Fruit fly (Drosophila melanogaster) whole organism, embryonic: ENCODE results near the gene CG6432.
A peak's percentile ranks its signal among the peaks of the same experiment; 100 is the strongest.

Experiments used
- Abd-B ChIP-seq: fragments of 200-800 bp; sonication (Bioruptor generic); optimal IDR thresholded peaks from 2 replicates; lab custom pipeline; 2018; ENCODE audit warnings: missing biosample characterization, mild to moderate bottlenecking, missing genetic modification characterization, moderate library complexity
- Atf3 ChIP-seq: fragments of 200-800 bp; sonication (Bioruptor generic); optimal IDR thresholded peaks from 3 replicates; lab custom pipeline; 2016; ENCODE audit warnings: missing biosample characterization, missing genetic modification characterization
- Bgb ChIP-seq: fragments of 200-800 bp; sonication (Bioruptor generic); IDR thresholded peaks from 2 replicates; pipeline ENCODE4 v1.3.6; 2022; ENCODE audit warnings: missing biosample characterization, missing genetic modification characterization; ENCODE audit not compliant: partially characterized antibody
- Bteb2 ChIP-seq: fragments of 200-800 bp; sonication (Bioruptor generic); optimal IDR thresholded peaks from 2 replicates; lab custom pipeline; 2016; ENCODE audit warnings: missing biosample characterization, missing genetic modification characterization
- CG10543 ChIP-seq: fragments of 200-800 bp; sonication (Bioruptor generic); optimal IDR thresholded peaks from 3 replicates; lab custom pipeline; 2017; ENCODE audit warnings: missing biosample characterization, mild to moderate bottlenecking, missing genetic modification characterization, moderate library complexity
- CG10654 ChIP-seq: fragments of 200-800 bp; sonication (Bioruptor generic); optimal IDR thresholded peaks from 2 replicates; lab custom pipeline; 2016; ENCODE audit warnings: missing biosample characterization, missing genetic modification characterization
- CG11093 ChIP-seq: fragments of 200-800 bp; sonication (Bioruptor generic); IDR thresholded peaks from 3 replicates; pipeline ENCODE4 v1.3.6; 2022; ENCODE audit warnings: missing biosample characterization, missing genetic modification characterization
- CG1233 ChIP-seq: fragments of 200-800 bp; sonication (Bioruptor generic); optimal IDR thresholded peaks from 4 replicates; lab custom pipeline; 2018; ENCODE audit warnings: missing biosample characterization, mild to moderate bottlenecking, missing genetic modification characterization
- CG12659 ChIP-seq: fragments of 200-800 bp; sonication (Bioruptor generic); optimal IDR thresholded peaks from 3 replicates; lab custom pipeline; 2017; ENCODE audit warnings: mild to moderate bottlenecking, missing biosample characterization, missing genetic modification reagents, missing genetic modification characterization
- CG14860 ChIP-seq: fragments of 200-800 bp; sonication (Bioruptor generic); IDR thresholded peaks from 3 replicates; pipeline ENCODE4 v1.3.6; 2022; ENCODE audit warnings: missing biosample characterization, missing genetic modification characterization; ENCODE audit not compliant: partially characterized antibody
- CG15696 ChIP-seq: fragments of 200-800 bp; sonication (Bioruptor generic); optimal IDR thresholded peaks from 2 replicates; lab custom pipeline; 2019; ENCODE audit warnings: missing biosample characterization, mild to moderate bottlenecking, missing genetic modification characterization, moderate library complexity
- CG1792 ChIP-seq: fragments of 200-800 bp; sonication (Bioruptor generic); optimal IDR thresholded peaks from 2 replicates; lab custom pipeline; 2016; ENCODE audit warnings: missing biosample characterization, missing genetic modification characterization
- CG18619 ChIP-seq: fragments of 200-800 bp; sonication (Bioruptor generic); optimal IDR thresholded peaks from 3 replicates; lab custom pipeline; 2017; ENCODE audit warnings: missing biosample characterization, mild to moderate bottlenecking, missing genetic modification characterization
- CG2129 ChIP-seq: fragments of 200-800 bp; sonication (Bioruptor generic); IDR thresholded peaks from 2 replicates; pipeline ENCODE4 v1.3.6; 2022; ENCODE audit warnings: missing biosample characterization, missing genetic modification characterization; ENCODE audit not compliant: partially characterized antibody
- CG2875 ChIP-seq: fragments of 200-800 bp; sonication (Bioruptor generic); optimal IDR thresholded peaks from 2 replicates; lab custom pipeline; 2017; ENCODE audit warnings: missing biosample characterization, mild to moderate bottlenecking, missing genetic modification characterization, missing genetic modification reagents
- CG30020 ChIP-seq: fragments of 200-800 bp; optimal IDR thresholded peaks from 2 replicates; lab custom pipeline; 2019; ENCODE audit warnings: missing biosample characterization, mild to moderate bottlenecking, missing genetic modification characterization, moderate library complexity
- CG9727 ChIP-seq: fragments of 200-800 bp; sonication (Bioruptor generic); optimal IDR thresholded peaks from 3 replicates; lab custom pipeline; 2017; ENCODE audit warnings: missing biosample characterization, mild to moderate bottlenecking, missing genetic modification characterization
- CHES-1-like ChIP-seq: fragments of 200-800 bp; sonication (Bioruptor generic); optimal IDR thresholded peaks from 2 replicates; lab custom pipeline; 2016; ENCODE audit warnings: missing biosample characterization, missing genetic modification characterization
- Dek ChIP-seq: fragments of 200-800 bp; sonication (Bioruptor generic); optimal IDR thresholded peaks from 3 replicates; lab custom pipeline; 2019; ENCODE audit warnings: missing biosample characterization, mild to moderate bottlenecking, missing genetic modification characterization, moderate library complexity
- Doc2 ChIP-seq: fragments of 200-800 bp; sonication (Bioruptor generic); IDR thresholded peaks from 2 replicates; pipeline ENCODE4 v1.3.6; 2022; ENCODE audit warnings: missing biosample characterization, missing genetic modification characterization
- Gsc ChIP-seq: fragments of 200-800 bp; sonication (Bioruptor generic); IDR thresholded peaks from 2 replicates; pipeline ENCODE4 v1.3.6; 2022; ENCODE audit warnings: missing biosample characterization, missing genetic modification characterization
- H2.0 ChIP-seq: fragments of 200-800 bp; sonication (Bioruptor generic); IDR thresholded peaks from 2 replicates; pipeline ENCODE4 v1.3.6; 2022; ENCODE audit warnings: missing biosample characterization, missing genetic modification characterization
- Hr51 ChIP-seq, 2 experiments: fragments of 200-800 bp; sonication (Bioruptor generic); optimal IDR thresholded peaks; 2 replicates in 1 of 2; 3 replicates in 1 of 2; lab custom pipeline; 2016 to 2018; ENCODE audit warnings: missing biosample characterization in 2 of 2, missing genetic modification characterization in 2 of 2, mild to moderate bottlenecking in 1 of 2, moderate library complexity in 1 of 2
- Mrtf ChIP-seq: fragments of 200-800 bp; sonication (Bioruptor generic); IDR thresholded peaks from 3 replicates; pipeline ENCODE4 v1.3.6; 2022; ENCODE audit warnings: missing biosample characterization, missing genetic modification characterization
- NFAT ChIP-seq: fragments of 200-800 bp; sonication (Bioruptor generic); IDR thresholded peaks from 2 replicates; pipeline ENCODE4 v1.3.6; 2022; ENCODE audit warnings: missing biosample characterization, missing genetic modification characterization
- NfI ChIP-seq: fragments of 200-800 bp; sonication (Bioruptor generic); optimal IDR thresholded peaks from 3 replicates; lab custom pipeline; 2018; ENCODE audit warnings: missing biosample characterization, mild to moderate bottlenecking, missing genetic modification characterization, moderate library complexity
- PHDP ChIP-seq: fragments of 200-800 bp; sonication (Bioruptor generic); optimal IDR thresholded peaks from 3 replicates; lab custom pipeline; 2018; ENCODE audit warnings: missing biosample characterization, mild to moderate bottlenecking, missing genetic modification characterization, moderate library complexity
- Side ChIP-seq: fragments of 200-800 bp; sonication (Bioruptor generic); optimal IDR thresholded peaks from 2 replicates; lab custom pipeline; 2016; ENCODE audit warnings: missing biosample characterization, missing genetic modification characterization
- ap ChIP-seq: fragments of 200-800 bp; sonication (Bioruptor generic); IDR thresholded peaks from 2 replicates; pipeline ENCODE4 v1.3.6; 2022; ENCODE audit warnings: missing biosample characterization, missing genetic modification characterization
- az2 ChIP-seq: fragments of 200-800 bp; sonication (Bioruptor generic); optimal IDR thresholded peaks from 3 replicates; lab custom pipeline; 2016; ENCODE audit warnings: missing biosample characterization, missing genetic modification characterization
- br ChIP-seq: fragments of >200 bp; optimal IDR thresholded peaks from 2 replicates; lab custom pipeline; 2017
- cas ChIP-seq: fragments of 200-800 bp; sonication (Bioruptor generic); IDR thresholded peaks from 2 replicates; pipeline ENCODE4 v1.3.6; 2022; ENCODE audit warnings: missing biosample characterization, missing genetic modification characterization
- cwo ChIP-seq: fragments of 200-800 bp; sonication (Bioruptor generic); optimal IDR thresholded peaks from 3 replicates; lab custom pipeline; 2017; ENCODE audit warnings: missing biosample characterization, missing genetic modification characterization, mild to moderate bottlenecking, moderate library complexity, missing genetic modification reagents
- dati ChIP-seq: fragments of 200-800 bp; sonication (Bioruptor generic); IDR thresholded peaks from 2 replicates; pipeline ENCODE4 v1.3.6; 2022; ENCODE audit warnings: missing biosample characterization, missing genetic modification characterization
- dm ChIP-seq: fragments of 200-800 bp; sonication (Bioruptor generic); optimal IDR thresholded peaks from 3 replicates; lab custom pipeline; 2016; ENCODE audit warnings: missing biosample characterization, missing genetic modification characterization
- en ChIP-seq: fragments of 200-800 bp; sonication (Bioruptor generic); optimal IDR thresholded peaks from 2 replicates; lab custom pipeline; 2016; ENCODE audit warnings: missing biosample characterization, missing genetic modification characterization
- eve ChIP-seq, 2 experiments: fragments of >200 bp; optimal IDR thresholded peaks; 2 replicates each; lab custom pipeline; 2017; ENCODE audit warnings: missing biosample characterization in 2 of 2, missing genetic modification characterization in 2 of 2
- fd3F ChIP-seq: fragments of 200-800 bp; sonication (Bioruptor generic); optimal IDR thresholded peaks from 2 replicates; lab custom pipeline; 2018; ENCODE audit warnings: missing biosample characterization, mild to moderate bottlenecking, missing genetic modification characterization, moderate library complexity
- fd64A ChIP-seq: fragments of 200-800 bp; sonication (Bioruptor generic); optimal IDR thresholded peaks from 3 replicates; lab custom pipeline; 2018; ENCODE audit warnings: missing biosample characterization, mild to moderate bottlenecking, missing genetic modification characterization
- fru ChIP-seq: fragments of >200 bp; optimal IDR thresholded peaks from 2 replicates; lab custom pipeline; 2017
- kah ChIP-seq: fragments of 200-800 bp; sonication (Bioruptor generic); optimal IDR thresholded peaks from 2 replicates; lab custom pipeline; 2018; ENCODE audit warnings: missing biosample characterization, mild to moderate bottlenecking, missing genetic modification characterization
- lbe ChIP-seq: fragments of 200-800 bp; sonication (Bioruptor generic); optimal IDR thresholded peaks from 2 replicates; lab custom pipeline; 2016; ENCODE audit warnings: missing biosample characterization, mild to moderate bottlenecking, missing genetic modification characterization
- maf-S ChIP-seq: fragments of 200-800 bp; sonication (Bioruptor generic); optimal IDR thresholded peaks from 2 replicates; lab custom pipeline; 2016; ENCODE audit warnings: missing biosample characterization, missing genetic modification characterization
- otp ChIP-seq: fragments of 200-800 bp; sonication (Bioruptor generic); IDR thresholded peaks from 3 replicates; pipeline ENCODE4, ENCODE4 v1.3.6; 2022; ENCODE audit warnings: missing biosample characterization, missing genetic modification characterization
- pho ChIP-seq: fragments of 200-800 bp; sonication (Bioruptor generic); optimal IDR thresholded peaks from 2 replicates; lab custom pipeline; 2016; ENCODE audit warnings: missing biosample characterization, missing genetic modification characterization
- prd ChIP-seq, 3 experiments: fragments of >200 bp in 2 of 3; fragments of 200-800 bp in 1 of 3; sonication (Bioruptor generic) in 1 of 3; optimal IDR thresholded peaks in 2 of 3; IDR thresholded peaks in 1 of 3; 2 replicates in 2 of 3; 3 replicates in 1 of 3; pipeline versions ENCODE4 v1.3.6 to Lab custom; 2017 to 2022; ENCODE audit warnings: missing biosample characterization in 1 of 3, missing genetic modification characterization in 1 of 3
- row ChIP-seq: fragments of 200-800 bp; sonication (Bioruptor generic); IDR thresholded peaks from 3 replicates; pipeline ENCODE4 v1.3.6; 2022; ENCODE audit warnings: missing biosample characterization, missing genetic modification characterization
- schlank ChIP-seq: fragments of 200-800 bp; sonication (Bioruptor generic); optimal IDR thresholded peaks from 2 replicates; lab custom pipeline; 2018; ENCODE audit warnings: missing biosample characterization, mild to moderate bottlenecking, missing genetic modification characterization
- sob ChIP-seq: fragments of 200-800 bp; sonication (Bioruptor generic); IDR thresholded peaks from 2 replicates; pipeline ENCODE4 v1.3.6; 2022; ENCODE audit warnings: missing biosample characterization, missing genetic modification characterization
- sqz ChIP-seq: fragments of 200-800 bp; sonication (Bioruptor generic); optimal IDR thresholded peaks from 3 replicates; lab custom pipeline; 2018; ENCODE audit warnings: missing biosample characterization, mild to moderate bottlenecking, missing genetic modification characterization
- tin ChIP-seq: fragments of 200-800 bp; sonication (Bioruptor generic); optimal IDR thresholded peaks from 3 replicates; lab custom pipeline; 2016; ENCODE audit warnings: missing biosample characterization, missing genetic modification characterization
- toy ChIP-seq: fragments of 200-800 bp; sonication (Bioruptor generic); IDR thresholded peaks from 2 replicates; pipeline ENCODE4 v1.3.6; 2022; ENCODE audit warnings: missing biosample characterization, missing genetic modification characterization

Gene CG6432

dm6 chr3R:24298534-24298936, 38.2 kb upstream of the CG6432 start (continued):
- TF ChIP-seq CG2129 = no peak
- TF ChIP-seq Mrtf (GFP tag; lab: Robert Waterston, UW) = no peak
- no peak for TF ChIP-seq Bteb2 (GFP tag; lab: Kevin White, UChicago)
- TF ChIP-seq CG10543 = no peak
- TF ChIP-seq Abd-B = no peak
- TF ChIP-seq sqz (GFP tag; lab: Kevin White, UChicago) = no peak
- TF ChIP-seq schlank (tag; lab: Kevin White, UChicago) = no peak
- TF ChIP-seq NFAT (GFP tag; lab: Robert Waterston, UW) = no peak
- TF ChIP-seq CG1233 = no peak
- no peak for TF ChIP-seq Dek
- TF ChIP-seq otp = no peak
- no peak for TF ChIP-seq CG14860 (GFP tag; lab: Robert Waterston, UW)
- TF ChIP-seq Bgb (GFP tag; lab: Robert Waterston, UW) = no peak
- TF ChIP-seq CG11093 (GFP tag; lab: Robert Waterston, UW) = no peak
- TF ChIP-seq dm = no peak
- TF ChIP-seq br (lab: Kevin White, UChicago) = no peak
- peak; percentile 17 for TF ChIP-seq CG9727
- TF ChIP-seq row = peak; percentile 44
- no peak for TF ChIP-seq lbe
- TF ChIP-seq Gsc (GFP tag; lab: Robert Waterston, UW) = no peak
- 0 out of 2 replicates have a peak, but pooled peaks have one; percentile 13 for TF ChIP-seq ap (GFP tag; lab: Robert Waterston, UW)
- no peak for TF ChIP-seq en (GFP tag; lab: Kevin White, UChicago)
- TF ChIP-seq pho (GFP tag; lab: Kevin White, UChicago) = no peak
- no peak for TF ChIP-seq prd (optimal IDR thresholded peaks at IDR 0.05; lab: Kevin White, UChicago)
- peak; percentile 9; the same call in 1 of the 3 replicates for TF ChIP-seq prd (GFP tag; IDR thresholded peaks at IDR 0.05; lab: Robert Waterston, UW)
- no peak for TF ChIP-seq dati (GFP tag; lab: Robert Waterston, UW)
- TF ChIP-seq cas = no peak
- TF ChIP-seq cwo = no peak
- no peak for TF ChIP-seq fd64A (GFP tag; lab: Kevin White, UChicago)
- no peak for TF ChIP-seq maf-S (GFP tag; lab: Kevin White, UChicago)
- TF ChIP-seq CG18619 = no peak
- TF ChIP-seq tin = no peak
- no peak for TF ChIP-seq CG12659 (GFP tag; lab: Kevin White, UChicago)
- TF ChIP-seq CG30020 = no peak
- TF ChIP-seq NfI (GFP tag; lab: Kevin White, UChicago) = no peak
- TF ChIP-seq eve (GFP tag; optimal IDR thresholded peaks at IDR 0.05; lab: Kevin White, UChicago) = no peak
- TF ChIP-seq Doc2 = no peak
- TF ChIP-seq Hr51 (GFP tag; optimal IDR thresholded peaks at IDR 0.05; lab: Kevin White, UChicago) = peak in 1 of 2 experiments; percentile 18
- no peak for TF ChIP-seq kah
- no peak for TF ChIP-seq Side (GFP tag; lab: Kevin White, UChicago)
- TF ChIP-seq CG15696 (tag; lab: Kevin White, UChicago) = peak; percentile 13
- no peak for TF ChIP-seq fru
- TF ChIP-seq CG10654 (GFP tag; lab: Kevin White, UChicago) = no peak
- TF ChIP-seq CHES-1-like (GFP tag; lab: Kevin White, UChicago) = no peak
- peak; percentile 34 for TF ChIP-seq CG2875 (GFP tag; lab: Kevin White, UChicago)
- TF ChIP-seq H2.0 = no peak
- no peak for TF ChIP-seq PHDP
- no peak for TF ChIP-seq sob
- TF ChIP-seq az2 (GFP tag; lab: Kevin White, UChicago) = no peak
- no peak for TF ChIP-seq CG1792 (GFP tag; lab: Kevin White, UChicago)
- no peak for TF ChIP-seq fd3F (GFP tag; lab: Kevin White, UChicago)
- TF ChIP-seq toy (GFP tag; lab: Robert Waterston, UW) = no peak
- TF ChIP-seq Atf3 (GFP tag; lab: Kevin White, UChicago) = no peak
